Worm (Caenorhabditis elegans): Measurements from ENCODE around the gene ubxn-6.

The ubxn-6 gene

DNA sequence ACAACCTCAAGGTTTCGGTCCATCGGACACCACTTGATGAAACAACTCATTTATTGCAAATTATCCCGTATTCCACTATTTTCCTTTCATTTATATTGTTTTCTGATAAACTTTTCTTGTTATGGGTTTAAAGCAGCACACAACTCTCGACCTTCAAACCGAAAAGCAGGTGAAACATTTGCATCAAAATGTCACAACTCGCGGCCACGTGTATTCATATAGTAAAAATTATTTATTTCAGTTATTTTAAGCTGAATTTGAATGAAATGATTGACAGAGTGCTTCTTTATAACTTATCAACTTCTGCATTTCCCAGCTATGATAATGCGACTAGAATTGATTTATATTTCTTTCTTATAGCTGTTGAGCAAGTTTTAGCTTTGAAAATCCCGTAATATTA lies 2.6 kb upstream of the ubxn-6 start, which contains the start of gene srw-95:
TSS of gene srw-95 (plus strand) at position 213 of the 400 bp plus-strand sequence.
- TF ChIP-seq pqm-1 (tag; optimal IDR thresholded peaks at IDR 0.05) (no peak), ceh-9 (tag; optimal IDR thresholded peaks at IDR 0.05) (no peak), sox-2 (GFP tag; IDR thresholded peaks at IDR 0.05) (no peak), ceh-30 (tag; optimal IDR thresholded peaks at IDR 0.05) (no peak), elt-2 (tag; optimal IDR thresholded peaks at IDR 0.05) (no peak), fax-1 (tag; optimal IDR thresholded peaks at IDR 0.05) (no peak), che-1 (tag; optimal IDR thresholded peaks at IDR 0.05) (no peak), ahr-1 (tag; optimal IDR thresholded peaks at IDR 0.05) (no peak), ceh-24 (tag; optimal IDR thresholded peaks at IDR 0.05) (no peak), ceh-34 (tag; optimal IDR thresholded peaks at IDR 0.05) (no peak), eyg-1 (tag; optimal IDR thresholded peaks at IDR 0.05) (no peak), ceh-19 (GFP tag; optimal IDR thresholded peaks at IDR 0.05) (no peak), pros-1 (tag; optimal IDR thresholded peaks at IDR 0.05) (no peak)

DNA sequence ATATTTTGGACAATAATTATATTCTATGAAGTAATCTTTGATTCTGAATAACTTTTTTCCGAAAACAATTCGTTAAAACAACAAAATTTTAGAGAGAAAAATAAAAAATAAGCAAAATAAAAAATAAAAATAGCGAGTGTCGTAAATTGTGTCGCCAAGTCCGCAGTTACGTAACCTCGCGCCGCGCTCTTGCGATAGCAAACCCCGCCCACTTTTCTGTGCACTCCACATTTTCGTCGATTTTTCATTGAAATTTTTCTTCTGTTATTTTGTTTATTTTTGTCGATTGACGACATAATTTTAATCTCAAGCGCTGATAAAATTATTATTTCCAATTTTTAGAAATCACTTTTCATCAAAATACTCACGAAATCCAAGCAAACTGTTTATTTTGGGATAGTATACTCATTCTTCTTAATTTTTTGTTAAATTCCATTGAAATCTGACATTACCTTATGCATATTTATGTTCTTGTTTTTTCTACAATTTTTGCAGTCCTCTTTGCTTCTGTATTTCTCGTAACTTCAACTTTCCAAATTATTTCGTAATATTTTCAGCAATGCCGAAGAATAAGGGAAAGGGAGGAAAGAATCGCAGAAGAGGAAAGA lies 1.2 kb upstream of the ubxn-6 start, which contains the start of gene eif-1.A:
TSS of gene eif-1.A (plus strand) at position 558 of the 608 bp plus-strand sequence.
- TF ChIP-seq K02D7.2 (tag; optimal IDR thresholded peaks at IDR 0.05): no peak
- TF ChIP-seq ceh-14 (tag; optimal IDR thresholded peaks at IDR 0.05): peak; percentile 31
- TF ChIP-seq ceh-18 (tag; optimal IDR thresholded peaks at IDR 0.05): peak; percentile 25
- TF ChIP-seq che-1 (tag; optimal IDR thresholded peaks at IDR 0.05): no peak
- TF ChIP-seq ceh-34 (tag; optimal IDR thresholded peaks at IDR 0.05): peak; percentile 20
- TF ChIP-seq K09A11.1 (tag; optimal IDR thresholded peaks at IDR 0.05; ENCODE audit: insufficient read depth): peak; percentile 26
- no peak for TF ChIP-seq sox-2 (GFP tag; IDR thresholded peaks at IDR 0.05)
- TF ChIP-seq lin-11 (tag; optimal IDR thresholded peaks at IDR 0.05): no peak
- TF ChIP-seq ets-4 (tag; optimal IDR thresholded peaks at IDR 0.05): no peak
- TF ChIP-seq hlh-13 (GFP tag; optimal IDR thresholded peaks at IDR 0.05): no peak
- peak; percentile 7 for TF ChIP-seq unc-42 (tag; optimal IDR thresholded peaks at IDR 0.05)
- TF ChIP-seq nfya-1 (tag; optimal IDR thresholded peaks at IDR 0.05): peak; percentile 59
- peak; percentile 23 for TF ChIP-seq tbx-2 (tag; optimal IDR thresholded peaks at IDR 0.05)
- TF ChIP-seq unc-3 (GFP tag; conservative IDR thresholded peaks at IDR 0.05): no peak
- TF ChIP-seq unc-3 (tag; optimal IDR thresholded peaks at IDR 0.05): no peak
- TF ChIP-seq fax-1 (tag; optimal IDR thresholded peaks at IDR 0.05): no peak
- peak; percentile 68 for TF ChIP-seq elt-2 (tag; optimal IDR thresholded peaks at IDR 0.05)
- TF ChIP-seq ama-1 (optimal IDR thresholded peaks at IDR 0.05): no peak
- no peak for TF ChIP-seq dve-1 (tag; optimal IDR thresholded peaks at IDR 0.05)
- no peak for TF ChIP-seq hlh-6 (tag; optimal IDR thresholded peaks at IDR 0.05)
- TF ChIP-seq ceh-31 (tag; optimal IDR thresholded peaks at IDR 0.05): peak; percentile 37
- TF ChIP-seq pqm-1 (tag; optimal IDR thresholded peaks at IDR 0.05): no peak

DNA sequence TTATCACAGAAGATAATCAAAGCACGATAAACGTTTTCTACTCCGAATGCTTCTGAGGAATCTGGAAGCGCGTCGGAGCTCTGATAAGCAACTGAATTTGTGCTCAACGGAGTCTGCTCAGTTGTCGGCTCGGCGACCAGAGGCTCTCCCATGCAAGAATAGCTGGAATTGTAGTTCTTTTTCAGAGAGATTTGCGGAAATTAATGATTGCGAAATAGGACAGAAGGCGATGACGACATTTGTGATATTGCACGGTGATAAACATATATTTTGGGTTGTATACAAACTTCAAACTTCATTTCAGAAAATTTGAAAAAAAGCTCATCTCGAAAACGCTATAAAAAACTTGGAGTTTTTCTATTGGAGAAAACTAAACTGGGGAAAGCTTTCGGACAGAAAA lies 516 bp upstream of the ubxn-6 start, which contains the start of gene H06H21.37:
TSS of gene H06H21.37 (minus strand) at position 162 of the 400 bp plus-strand sequence.
- TF ChIP-seq nhr-232 (tag; optimal IDR thresholded peaks at IDR 0.05) (no peak), K09A11.1 (tag; optimal IDR thresholded peaks at IDR 0.05; ENCODE audit: insufficient read depth) (no peak), ceh-18 (tag; optimal IDR thresholded peaks at IDR 0.05) (no peak), pha-2 (tag; optimal IDR thresholded peaks at IDR 0.05) (no peak), pros-1 (tag; optimal IDR thresholded peaks at IDR 0.05) (no peak), ets-4 (tag; optimal IDR thresholded peaks at IDR 0.05) (no peak), unc-3 (GFP tag; conservative IDR thresholded peaks at IDR 0.05) (no peak), unc-3 (tag; optimal IDR thresholded peaks at IDR 0.05) (no peak), ceh-48 (tag; optimal IDR thresholded peaks at IDR 0.05) (no peak), unc-42 (tag; optimal IDR thresholded peaks at IDR 0.05) (no peak), pqm-1 (tag; optimal IDR thresholded peaks at IDR 0.05) (no peak), dmd-4 (tag; optimal IDR thresholded peaks at IDR 0.05; ENCODE audit: borderline replicate concordance) (no peak), eyg-1 (tag; optimal IDR thresholded peaks at IDR 0.05) (no peak), ceh-14 (tag; optimal IDR thresholded peaks at IDR 0.05) (no peak), pax-1 (tag; optimal IDR thresholded peaks at IDR 0.05) (no peak), C08G9.2 (tag; optimal IDR thresholded peaks at IDR 0.05) (no peak)

ce11 chrIV:4807219-4807618 lies 2.1 kb downstream of the ubxn-6 start, which contains the start of gene H06H21.11:
H06H21.11 (minus strand) TSS chrIV:4807319.
- TF ChIP-seq madf-2 (tag; optimal IDR thresholded peaks at IDR 0.05) (no peak), pax-1 (tag; optimal IDR thresholded peaks at IDR 0.05) (no peak), gmeb-2 (tag; optimal IDR thresholded peaks at IDR 0.05) (no peak), ceh-48 (tag; optimal IDR thresholded peaks at IDR 0.05) (no peak), pros-1 (tag; optimal IDR thresholded peaks at IDR 0.05) (no peak), zip-5 (tag; optimal IDR thresholded peaks at IDR 0.05) (no peak), sox-4 (tag; optimal IDR thresholded peaks at IDR 0.05) (no peak), hlh-30 (tag; optimal IDR thresholded peaks at IDR 0.05; ENCODE audit: insufficient read depth) (no peak), unc-3 (GFP tag; conservative IDR thresholded peaks at IDR 0.05) (no peak), unc-3 (tag; optimal IDR thresholded peaks at IDR 0.05) (no peak)

Measured in whole organism, late embryonic.